Worm (Caenorhabditis elegans): ENCODE results near the gene C04G6.2.

Gene C04G6.2

ce11 chrII:5136296-5136767 lies 43.3 kb downstream of the C04G6.2 start, which contains the start of gene F58A6.2:
Gene F58A6.2, plus strand, starts transcription at chrII:5136717.
- no peak for TF ChIP-seq nhr-80 (tag; optimal IDR thresholded peaks at IDR 0.05)
- TF ChIP-seq hlh-26 (GFP tag; conservative IDR thresholded peaks at IDR 0.05), result no peak
- no peak for TF ChIP-seq atf-7 (tag; optimal IDR thresholded peaks at IDR 0.05)
- TF ChIP-seq hsf-1 (GFP tag; IDR thresholded peaks at IDR 0.05), result no peak
- TF ChIP-seq gei-17 (GFP tag; optimal IDR thresholded peaks at IDR 0.05), result no peak
- no peak for TF ChIP-seq ztf-26 (tag; optimal IDR thresholded peaks at IDR 0.05)
- no peak for TF ChIP-seq Y53F4B.3 (GFP tag; IDR thresholded peaks at IDR 0.05)
- no peak for TF ChIP-seq hmg-1.2 (GFP tag; IDR thresholded peaks at IDR 0.05)
- TF ChIP-seq lsy-27 (tag; optimal IDR thresholded peaks at IDR 0.05; ENCODE audit: borderline replicate concordance, insufficient read depth), result no peak
- TF ChIP-seq lin-40 (tag; optimal IDR thresholded peaks at IDR 0.05), result no peak
- TF ChIP-seq hmg-20 (GFP tag; IDR thresholded peaks at IDR 0.05), result no peak
- no peak for TF ChIP-seq aptf-2 (GFP tag; conservative IDR thresholded peaks at IDR 0.05)
- no peak for TF ChIP-seq efl-1 (GFP tag; optimal IDR thresholded peaks at IDR 0.05)
- TF ChIP-seq nfya-2 (GFP tag; IDR thresholded peaks at IDR 0.05), result no peak
- no peak for TF ChIP-seq T07F8.4 (tag; optimal IDR thresholded peaks at IDR 0.05)
- no peak for TF ChIP-seq F37B4.10 (GFP tag; IDR thresholded peaks at IDR 0.05)
- TF ChIP-seq dpff-1 (tag; optimal IDR thresholded peaks at IDR 0.05), result no peak
- TF ChIP-seq die-1 (tag; optimal IDR thresholded peaks at IDR 0.05), result no peak
- no peak for TF ChIP-seq tbx-9 (tag; optimal IDR thresholded peaks at IDR 0.05; ENCODE audit: borderline replicate concordance)
- no peak for TF ChIP-seq him-1 (tag; optimal IDR thresholded peaks at IDR 0.05)

- no peak for TF ChIP-seq ztf-26 (tag; optimal IDR thresholded peaks at IDR 0.05)
- no peak for TF ChIP-seq bed-2 (GFP tag; IDR thresholded peaks at IDR 0.05)
- no peak for TF ChIP-seq ceh-40 (GFP tag; IDR thresholded peaks at IDR 0.05)
- 0 out of 2 replicates have a peak, but pooled peaks have one; percentile 29 for TF ChIP-seq dox-1 (GFP tag; IDR thresholded peaks at IDR 0.05)
- peak; percentile 79 for TF ChIP-seq nhr-80 (tag; optimal IDR thresholded peaks at IDR 0.05)
- TF ChIP-seq madf-6 (GFP tag; IDR thresholded peaks at IDR 0.05), result no peak
These were observed 49.0 kb downstream of the C04G6.2 start, which contains the start of gene nas-29 for ce11 chrII:5141945-5142514. Gene nas-29, minus strand, starts transcription at chrII:5142036.

- TF ChIP-seq mcd-1 (GFP tag; IDR thresholded peaks at IDR 0.05), result no peak
- no peak for TF ChIP-seq Y67H2A.10 (GFP tag; conservative IDR thresholded peaks at IDR 0.05)
- TF ChIP-seq fkh-3 (tag; optimal IDR thresholded peaks at IDR 0.05), result no peak
- TF ChIP-seq nhr-120 (GFP tag; IDR thresholded peaks at IDR 0.05), result no peak
- TF ChIP-seq B0261.1 (tag; optimal IDR thresholded peaks at IDR 0.05), result no peak
- TF ChIP-seq C17E4.6 (GFP tag; IDR thresholded peaks at IDR 0.05), result no peak
- TF ChIP-seq rpc-1 (optimal IDR thresholded peaks at IDR 0.05), result no peak
- TF ChIP-seq rpc-1 (tag; optimal IDR thresholded peaks at IDR 0.05), result no peak
- no peak for TF ChIP-seq pha-4 (tag; optimal IDR thresholded peaks at IDR 0.05)
- no peak for TF ChIP-seq snpc-3.4 (tag; optimal IDR thresholded peaks at IDR 0.05)
- no peak for TF ChIP-seq lin-35 (GFP tag; optimal IDR thresholded peaks at IDR 0.05)
- TF ChIP-seq ztf-28 (GFP tag; IDR thresholded peaks at IDR 0.05), result no peak
- TF ChIP-seq hmg-20 (GFP tag; IDR thresholded peaks at IDR 0.05), result no peak
- no peak for TF ChIP-seq ztf-18 (tag; optimal IDR thresholded peaks at IDR 0.05)
- no peak for TF ChIP-seq hlh-12 (tag; optimal IDR thresholded peaks at IDR 0.05)
- no peak for TF ChIP-seq ceh-40 (GFP tag; IDR thresholded peaks at IDR 0.05)
- TF ChIP-seq akir-1 (GFP tag; optimal IDR thresholded peaks at IDR 0.05), result no peak
- TF ChIP-seq Y56A3A.18 (GFP tag; IDR thresholded peaks at IDR 0.05), result no peak
These were observed 49.6 kb downstream of the C04G6.2 start, which contains the start of gene F58A6.1 for ce11 chrII:5142619-5143018. Gene F58A6.1, plus strand, starts transcription at chrII:5142919.

Measured in whole organism, young adult.